Worm (Caenorhabditis elegans): ENCODE data around the gene vha-20.

- TF ChIP-seq hlh-13 (GFP tag; optimal IDR thresholded peaks at IDR 0.05) (no peak), ceh-31 (tag; optimal IDR thresholded peaks at IDR 0.05) (no peak), rnt-1 (tag; optimal IDR thresholded peaks at IDR 0.05) (no peak), dve-1 (tag; optimal IDR thresholded peaks at IDR 0.05) (no peak), T23F11.4 (GFP tag; optimal IDR thresholded peaks at IDR 0.05) (no peak), ceh-48 (tag; optimal IDR thresholded peaks at IDR 0.05) (no peak), dmd-4 (tag; optimal IDR thresholded peaks at IDR 0.05; ENCODE audit: borderline replicate concordance) (no peak), pqm-1 (tag; optimal IDR thresholded peaks at IDR 0.05) (no peak), zip-5 (tag; optimal IDR thresholded peaks at IDR 0.05) (no peak), sox-4 (tag; optimal IDR thresholded peaks at IDR 0.05) (no peak)
Measured at ce11 chrX:14132677-14133076, 31.6 kb downstream of the vha-20 start.

All from whole organism, late embryonic.